Worm (Caenorhabditis elegans) whole organism, L1 larva: ENCODE results near the gene M04C3.1.

Source experiments
- C04F5.9 ChIP-seq: sonication (generic microtip); optimal IDR thresholded peaks from 2 replicates; lab custom pipeline; 2016; ENCODE audit warnings: missing genetic modification characterization, missing compliant biosample characterization
- C34B4.2 ChIP-seq: sonication (generic microtip); optimal IDR thresholded peaks from 2 replicates; lab custom pipeline; 2017; ENCODE audit warnings: mild to moderate bottlenecking, missing genetic modification characterization, missing compliant biosample characterization
- aha-1 ChIP-seq: fragments of 150-350 bp; optimal IDR thresholded peaks from 2 replicates; lab custom pipeline; 2014; ENCODE audit warnings: missing biosample characterization, missing genetic modification characterization
- alr-1 ChIP-seq: fragments of 200-800 bp; sonication (Bioruptor generic); optimal IDR thresholded peaks from 2 replicates; lab custom pipeline; 2018; ENCODE audit warnings: borderline replicate concordance, mild to moderate bottlenecking, missing genetic modification characterization, missing compliant biosample characterization
- ama-1 ChIP-seq: fragments of 150-350 bp; optimal IDR thresholded peaks from 2 replicates; lab custom pipeline; 2014
- ceh-82 ChIP-seq, 3 experiments: fragments of 150-350 bp in 1 of 3; sonication (generic microtip) in 2 of 3; optimal IDR thresholded peaks; 2 replicates each; lab custom pipeline; 2014 to 2017; ENCODE audit warnings: missing biosample characterization in 3 of 3, missing genetic modification characterization in 3 of 3
- ceh-88 ChIP-seq: fragments of 200-800 bp; sonication (Bioruptor generic); IDR thresholded peaks from 2 replicates; pipeline ENCODE4 v1.3.6; 2022; ENCODE audit warnings: missing genetic modification characterization, missing compliant biosample characterization
- ceh-90 ChIP-seq: sonication (generic microtip); optimal IDR thresholded peaks from 2 replicates; lab custom pipeline; 2016; ENCODE audit warnings: missing genetic modification characterization, missing compliant biosample characterization
- efl-1 ChIP-seq, 4 experiments: fragments of 150-350 bp; optimal IDR thresholded peaks in 3 of 4; peaks in 1 of 4; 1 replicate in 1 of 4; 2 replicates in 3 of 4; lab custom pipeline; 2014; ENCODE audit warnings: missing biosample characterization in 2 of 4, missing genetic modification characterization in 2 of 4, missing genetic modification reagents in 2 of 4
- egl-27 ChIP-seq, 2 experiments: fragments of 150-350 bp in 1 of 2; sonication (generic microtip); optimal IDR thresholded peaks; 3 replicates each; lab custom pipeline; 2017 to 2018; ENCODE audit warnings: missing biosample characterization in 2 of 2, missing genetic modification characterization in 2 of 2, missing genetic modification reagents in 2 of 2
- elt-2 ChIP-seq: sonication (generic microtip); optimal IDR thresholded peaks from 2 replicates; lab custom pipeline; 2016; ENCODE audit warnings: missing genetic modification characterization, mild to moderate bottlenecking, inconsistent platforms, missing compliant biosample characterization, missing genetic modification reagents
- fkh-4 ChIP-seq: sonication (generic microtip); optimal IDR thresholded peaks from 2 replicates; lab custom pipeline; 2016; ENCODE audit warnings: missing compliant biosample characterization, missing genetic modification characterization, borderline replicate concordance
- hlh-17 ChIP-seq: fragments of 200-800 bp; sonication (Bioruptor generic); optimal IDR thresholded peaks from 2 replicates; lab custom pipeline; 2018; ENCODE audit warnings: missing genetic modification characterization, mild to moderate bottlenecking, missing compliant biosample characterization, moderate library complexity, borderline replicate concordance
- hlh-4 ChIP-seq: sonication (generic microtip); optimal IDR thresholded peaks from 2 replicates; lab custom pipeline; 2016; ENCODE audit warnings: mild to moderate bottlenecking, missing genetic modification characterization, missing compliant biosample characterization
- hpl-2 ChIP-seq: fragments of 150-350 bp; optimal IDR thresholded peaks from 2 replicates; lab custom pipeline; 2014; ENCODE audit warnings: missing biosample characterization, missing genetic modification reagents, missing genetic modification characterization
- irx-1 ChIP-seq: sonication (generic microtip); optimal IDR thresholded peaks from 2 replicates; lab custom pipeline; 2016; ENCODE audit warnings: missing genetic modification characterization, missing compliant biosample characterization
- isw-1 ChIP-seq: fragments of 200-800 bp; sonication (Bioruptor generic); IDR thresholded peaks from 2 replicates; pipeline ENCODE4 v1.3.6; 2022; ENCODE audit warnings: missing genetic modification characterization, missing compliant biosample characterization
- lin-13 ChIP-seq: fragments of 150-350 bp; optimal IDR thresholded peaks from 2 replicates; lab custom pipeline; 2014; ENCODE audit warnings: missing biosample characterization, missing genetic modification reagents, missing genetic modification characterization
- lin-35 ChIP-seq, 2 experiments: fragments of 150-350 bp; optimal IDR thresholded peaks; 2 replicates each; lab custom pipeline; 2014; ENCODE audit warnings: missing biosample characterization in 2 of 2, missing genetic modification characterization in 2 of 2, missing genetic modification reagents in 2 of 2
- lsy-2 ChIP-seq, 2 experiments: fragments of 150-350 bp; optimal IDR thresholded peaks; 2 replicates each; lab custom pipeline; 2014; ENCODE audit warnings: missing biosample characterization in 2 of 2, missing genetic modification characterization in 2 of 2
- mdl-1 ChIP-seq, 2 experiments: fragments of 150-350 bp; optimal IDR thresholded peaks; 2 replicates each; lab custom pipeline; 2014 to 2017; ENCODE audit warnings: missing biosample characterization in 2 of 2, missing genetic modification characterization in 2 of 2, inconsistent platforms in 1 of 2
- nhr-11 ChIP-seq: fragments of 150-350 bp; optimal IDR thresholded peaks from 2 replicates; lab custom pipeline; 2014; ENCODE audit warnings: missing biosample characterization, missing genetic modification characterization
- nhr-12 ChIP-seq: sonication (generic microtip); optimal IDR thresholded peaks from 2 replicates; lab custom pipeline; 2017; ENCODE audit warnings: missing biosample characterization, missing genetic modification characterization
- nhr-19 ChIP-seq: fragments of 200-800 bp; sonication (Bioruptor generic); conservative IDR thresholded peaks from 2 replicates; pipeline ENCODE4 v1.3.6; 2022; ENCODE audit warnings: missing genetic modification characterization, missing compliant biosample characterization
- nhr-237 ChIP-seq: fragments of 150-350 bp; optimal IDR thresholded peaks from 2 replicates; lab custom pipeline; 2014; ENCODE audit warnings: missing biosample characterization, missing genetic modification characterization
- nhr-76 ChIP-seq: sonication (generic microtip); optimal IDR thresholded peaks from 2 replicates; lab custom pipeline; 2017; ENCODE audit warnings: missing biosample characterization, missing genetic modification characterization
- nhr-85 ChIP-seq: sonication (generic microtip); peaks from one replicate; lab custom pipeline; 2016; ENCODE audit warnings: missing genetic modification characterization, inconsistent platforms, missing compliant biosample characterization
- pax-3 ChIP-seq: fragments of 200-800 bp; sonication (Bioruptor generic); optimal IDR thresholded peaks from 2 replicates; lab custom pipeline; 2018; ENCODE audit warnings: mild to moderate bottlenecking, missing genetic modification characterization, moderate library complexity, missing compliant biosample characterization
- rnt-1 ChIP-seq: sonication (generic microtip); optimal IDR thresholded peaks from 2 replicates; lab custom pipeline; 2016; ENCODE audit warnings: mild to moderate bottlenecking, missing genetic modification characterization, moderate library complexity, missing compliant biosample characterization
- sox-4 ChIP-seq: sonication (generic microtip); optimal IDR thresholded peaks from 2 replicates; lab custom pipeline; 2016; ENCODE audit warnings: missing genetic modification characterization, missing compliant biosample characterization
- sup-37 ChIP-seq: fragments of 200-800 bp; sonication (Bioruptor generic); optimal IDR thresholded peaks from 2 replicates; lab custom pipeline; 2018; ENCODE audit warnings: mild to moderate bottlenecking, missing genetic modification characterization, missing compliant biosample characterization
- tbx-2 ChIP-seq: sonication (generic microtip); optimal IDR thresholded peaks from 2 replicates; lab custom pipeline; 2016; ENCODE audit warnings: missing genetic modification characterization, missing compliant biosample characterization
- tlp-1 ChIP-seq: fragments of 150-350 bp; optimal IDR thresholded peaks from 2 replicates; lab custom pipeline; 2014; ENCODE audit warnings: missing biosample characterization, missing genetic modification characterization
- unc-30 ChIP-seq: sonication (generic microtip); optimal IDR thresholded peaks from 2 replicates; lab custom pipeline; 2017; ENCODE audit warnings: missing biosample characterization, missing genetic modification characterization
- vab-15 ChIP-seq: sonication (generic microtip); optimal IDR thresholded peaks from 2 replicates; lab custom pipeline; 2017; ENCODE audit warnings: missing genotype, mild to moderate bottlenecking, missing genetic modification characterization, missing compliant biosample characterization
- xbp-1 ChIP-seq: sonication (generic microtip); optimal IDR thresholded peaks from 2 replicates; lab custom pipeline; 2016; ENCODE audit warnings: missing genetic modification characterization, missing compliant biosample characterization

M04C3.1 gene

ce11 chrV:19445442-19445841 is at the start of gene M04C3.1:
Gene M04C3.1 (minus strand): TSS chrV:19445605.
- TF ChIP-seq nhr-11 (tag; lab: Kevin White, UChicago) (no peak), elt-2 (peak; percentile 7), ceh-90 (tag; lab: Kevin White, UChicago) (no peak), egl-27 (tag; optimal IDR thresholded peaks at IDR 0.05; lab: Kevin White, UChicago) (no peak)
- TF ChIP-seq, all 84 proteins: peak for 1

- TF ChIP-seq pax-3 (tag; lab: Kevin White, UChicago) (no peak), nhr-19 (no peak), nhr-12 (no peak), mdl-1 (tag; optimal IDR thresholded peaks at IDR 0.05; lab: Kevin White, UChicago) (no peak), lsy-2 (tag; optimal IDR thresholded peaks at IDR 0.05; lab: Kevin White, UChicago) (no peak), irx-1 (tag; lab: Kevin White, UChicago) (no peak), tlp-1 (tag; lab: Kevin White, UChicago) (no peak), tbx-2 (tag; lab: Kevin White, UChicago) (no peak), isw-1 (no peak)
Measured at ce11 chrV:19495145-19495544, 49.7 kb upstream of the M04C3.1 start.

ce11 chrV:19491302-19491701 is 45.9 kb upstream of the M04C3.1 start, which contains the start of gene Y43F8B.29:
Gene Y43F8B.29 (plus strand): TSS chrV:19491602.
- no peak for TF ChIP-seq sup-37
- TF ChIP-seq efl-1 (optimal IDR thresholded peaks at IDR 0.05; lab: Kevin White, UChicago): no peak
- no peak for TF ChIP-seq efl-1 (GFP tag; optimal IDR thresholded peaks at IDR 0.05 in 1 of 2; lab: Kevin White, UChicago)
- TF ChIP-seq rnt-1 (tag; lab: Kevin White, UChicago): no peak
- no peak for TF ChIP-seq nhr-76 (tag; lab: Kevin White, UChicago)
- TF ChIP-seq hlh-17 (GFP tag; lab: Kevin White, UChicago): no peak
- no peak for TF ChIP-seq C04F5.9 (tag; lab: Kevin White, UChicago)
- TF ChIP-seq alr-1 (tag; lab: Kevin White, UChicago): no peak
- no peak for TF ChIP-seq fkh-4 (tag; lab: Kevin White, UChicago)
- TF ChIP-seq nhr-237 (tag; lab: Kevin White, UChicago): no peak
- no peak for TF ChIP-seq xbp-1 (tag; lab: Kevin White, UChicago)
- no peak for TF ChIP-seq pax-3 (tag; lab: Kevin White, UChicago)
- no peak for TF ChIP-seq vab-15 (tag; lab: Kevin White, UChicago)
- TF ChIP-seq C34B4.2 (tag; lab: Kevin White, UChicago): no peak
- TF ChIP-seq ama-1: no peak
- TF ChIP-seq hpl-2 (GFP tag; lab: Kevin White, UChicago): no peak
- no peak for TF ChIP-seq lin-13 (GFP tag; lab: Kevin White, UChicago)

ce11 chrV:19490461-19490860 is 45.1 kb upstream of the M04C3.1 start, which contains the start of gene Y43F8B.7:
Gene Y43F8B.7 (plus strand): TSS chrV:19490761.
- no peak for TF ChIP-seq xbp-1 (tag; lab: Kevin White, UChicago)
- TF ChIP-seq ceh-88: no peak
- no peak for TF ChIP-seq hlh-4 (tag; lab: Kevin White, UChicago)
- no peak for TF ChIP-seq unc-30 (tag; lab: Kevin White, UChicago)
- TF ChIP-seq sox-4: no peak
- no peak for TF ChIP-seq nhr-237 (tag; lab: Kevin White, UChicago)
- TF ChIP-seq ceh-82 (tag; optimal IDR thresholded peaks at IDR 0.05; lab: Kevin White, UChicago): no peak
- TF ChIP-seq mdl-1 (tag; optimal IDR thresholded peaks at IDR 0.05; lab: Kevin White, UChicago): no peak
- no peak for TF ChIP-seq nhr-76 (tag; lab: Kevin White, UChicago)
- no peak for TF ChIP-seq ceh-90 (tag; lab: Kevin White, UChicago)
- no peak for TF ChIP-seq elt-2

ce11 chrV:19485690-19486089 is 40.3 kb upstream of the M04C3.1 start, which contains the start of gene Y43F8B.18:
Gene Y43F8B.18 (plus strand): TSS chrV:19485990.
- TF ChIP-seq hpl-2 (GFP tag; lab: Kevin White, UChicago) (no peak), hlh-4 (tag; lab: Kevin White, UChicago) (no peak), alr-1 (tag; lab: Kevin White, UChicago) (no peak), nhr-85 (tag; lab: Kevin White, UChicago) (no peak), aha-1 (tag; lab: Kevin White, UChicago) (no peak), lin-35 (GFP tag; optimal IDR thresholded peaks at IDR 0.05; lab: Kevin White, UChicago) (no peak), C34B4.2 (tag; lab: Kevin White, UChicago) (no peak)
